Worm (Caenorhabditis elegans): ENCODE data around the gene ztf-13.
A peak's percentile ranks its signal among the peaks of the same experiment; 100 is the strongest.

The ztf-13 gene

DNA sequence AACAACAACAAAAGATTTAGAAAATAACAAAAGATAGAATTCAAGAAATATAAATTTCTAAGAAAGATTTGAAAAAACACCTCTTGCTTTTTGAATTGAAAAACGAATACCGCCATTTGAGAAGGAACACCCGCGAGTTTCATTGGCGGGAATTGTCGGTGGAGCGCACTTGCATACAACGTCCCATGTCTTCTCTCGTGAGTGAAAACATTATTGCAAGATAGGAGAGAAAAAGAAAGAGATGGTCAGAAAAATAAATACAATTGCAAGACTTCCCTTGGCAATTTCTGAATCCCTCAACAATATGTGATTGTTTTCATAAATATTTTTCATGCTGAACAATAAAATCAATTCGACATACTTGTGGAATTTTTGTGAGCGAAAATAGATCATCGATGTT is 4.2 kb upstream of the ztf-13 start, which contains the start of gene K10B3.5 (continued):
- no peak for TF ChIP-seq spr-1 (tag; optimal IDR thresholded peaks at IDR 0.05)
- TF ChIP-seq T20F7.1 (GFP tag; optimal IDR thresholded peaks at IDR 0.05): peak; percentile 52
- TF ChIP-seq snpc-4 (tag; optimal IDR thresholded peaks at IDR 0.05): no peak
- TF ChIP-seq duxl-1 (tag; optimal IDR thresholded peaks at IDR 0.05; ENCODE audit: poor library complexity): peak; percentile 12
- TF ChIP-seq spr-3 (GFP tag; optimal IDR thresholded peaks at IDR 0.05): no peak
- peak in 1 of 2 experiments; percentile 74 for TF ChIP-seq lsy-2 (tag; optimal IDR thresholded peaks at IDR 0.05)
- no peak for TF ChIP-seq fos-1 (tag; optimal IDR thresholded peaks at IDR 0.05)
- no peak for TF ChIP-seq ceh-44 (GFP tag; IDR thresholded peaks at IDR 0.05)
- TF ChIP-seq rbr-2 (tag; optimal IDR thresholded peaks at IDR 0.05): peak; percentile 68
- TF ChIP-seq hmg-1.1 (GFP tag; IDR thresholded peaks at IDR 0.05): peak; percentile 55
- no peak for TF ChIP-seq pqm-1 (tag; optimal IDR thresholded peaks at IDR 0.05)
- TF ChIP-seq nhr-76 (tag; optimal IDR thresholded peaks at IDR 0.05): no peak
- no peak for TF ChIP-seq F26F4.8 (GFP tag; conservative IDR thresholded peaks at IDR 0.05)
- no peak for TF ChIP-seq nhr-48 (tag; optimal IDR thresholded peaks at IDR 0.05)
- TF ChIP-seq T26A8.4 (GFP tag; IDR thresholded peaks at IDR 0.05): no peak
- peak; percentile 85 for TF ChIP-seq mes-2 (tag; optimal IDR thresholded peaks at IDR 0.05; ENCODE audit: poor library complexity, severe bottlenecking)
- peak; percentile 55 for TF ChIP-seq hlh-11 (tag; optimal IDR thresholded peaks at IDR 0.05)
- TF ChIP-seq fkh-10 (GFP tag; optimal IDR thresholded peaks at IDR 0.05): no peak
- no peak for TF ChIP-seq aly-2 (tag; optimal IDR thresholded peaks at IDR 0.05)
- peak; percentile 21 for TF ChIP-seq F37D6.2 (tag; optimal IDR thresholded peaks at IDR 0.05)
- no peak for TF ChIP-seq Y48G9A.11 (GFP tag; IDR thresholded peaks at IDR 0.05)
- TF ChIP-seq nhr-25 (tag; optimal IDR thresholded peaks at IDR 0.05; ENCODE audit: borderline replicate concordance, insufficient read depth): peak; percentile 4
- peak; percentile 34 for TF ChIP-seq nhr-77 (tag; optimal IDR thresholded peaks at IDR 0.05)
- TF ChIP-seq ztf-11 (tag; optimal IDR thresholded peaks at IDR 0.05): no peak
- TF ChIP-seq ceh-20 (GFP tag; IDR thresholded peaks at IDR 0.05): no peak
- no peak for TF ChIP-seq ctbp-1 (GFP tag; IDR thresholded peaks at IDR 0.05)

DNA sequence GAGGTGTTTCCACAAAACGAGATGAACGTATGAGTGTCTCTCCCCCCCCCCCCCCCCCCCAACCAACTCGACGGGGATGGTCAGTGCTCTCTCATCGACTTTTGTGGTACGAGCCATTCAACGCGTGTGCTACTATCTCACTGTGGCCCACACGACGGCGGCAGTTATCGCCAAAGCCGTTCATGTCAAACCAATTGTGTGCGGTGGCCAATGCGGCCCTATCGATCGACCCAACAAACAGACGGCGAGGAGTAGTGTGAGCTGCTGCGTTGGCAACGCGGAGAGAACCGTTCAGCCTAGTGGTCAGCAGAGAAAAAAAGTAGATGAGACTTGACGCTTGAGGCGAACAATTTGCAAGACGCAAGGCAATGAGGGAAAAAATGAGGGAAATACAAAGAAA is 842 bp upstream of the ztf-13 start:
- TF ChIP-seq nhr-76 (tag; optimal IDR thresholded peaks at IDR 0.05) (no peak), pqm-1 (tag; optimal IDR thresholded peaks at IDR 0.05) (no peak), nhr-6 (tag; optimal IDR thresholded peaks at IDR 0.05) (peak; percentile 35), T26A8.4 (GFP tag; IDR thresholded peaks at IDR 0.05) (peak; percentile 24; the same call in 1 of the 2 replicates), unc-130 (GFP tag; optimal IDR thresholded peaks at IDR 0.05) (no peak), hif-1 (tag; optimal IDR thresholded peaks at IDR 0.05) (no peak), dmd-6 (GFP tag; IDR thresholded peaks at IDR 0.05) (peak; percentile 26; the same call in 1 of the 2 replicates), aha-1 (tag) (peak; percentile 94), daf-8 (GFP tag; IDR thresholded peaks at IDR 0.05) (no peak), nhr-28 (tag; optimal IDR thresholded peaks at IDR 0.05) (no peak), php-3 (GFP tag; IDR thresholded peaks at IDR 0.05) (0 out of 2 replicates have a peak, but pooled peaks have one; percentile 7), lsy-2 (tag; optimal IDR thresholded peaks at IDR 0.05) (peak in 1 of 2 experiments; percentile 24), mes-2 (tag; optimal IDR thresholded peaks at IDR 0.05; ENCODE audit: poor library complexity, severe bottlenecking) (peak; percentile 44), Y5F2A.4 (GFP tag; optimal IDR thresholded peaks at IDR 0.05) (no peak), ceh-32 (tag; optimal IDR thresholded peaks at IDR 0.05; ENCODE audit: poor library complexity) (no peak), Y105C5A.15 (GFP tag; IDR thresholded peaks at IDR 0.05) (no peak), mxl-3 (GFP tag; optimal IDR thresholded peaks at IDR 0.05) (peak; percentile 39), lin-15B (tag; optimal IDR thresholded peaks at IDR 0.05) (no peak), daf-19 (GFP tag; conservative IDR thresholded peaks at IDR 0.05) (no peak), set-16 (GFP tag; IDR thresholded peaks at IDR 0.05) (peak; percentile 50; the same call in 1 of the 2 replicates), lin-39 (tag; optimal IDR thresholded peaks at IDR 0.05) (no peak), Y75B8A.6 (GFP tag; IDR thresholded peaks at IDR 0.05) (no peak), daf-12 (tag; optimal IDR thresholded peaks at IDR 0.05) (no peak), unc-39 (tag; optimal IDR thresholded peaks at IDR 0.05) (no peak), zip-2 (tag; optimal IDR thresholded peaks at IDR 0.05) (no peak), dve-1 (tag; optimal IDR thresholded peaks at IDR 0.05; ENCODE audit: insufficient read depth) (peak; percentile 35), mep-1 (tag; optimal IDR thresholded peaks at IDR 0.05) (peak; percentile 42), lim-7 (GFP tag; IDR thresholded peaks at IDR 0.05) (0 out of 2 replicates have a peak, but pooled peaks have one; percentile 29), lin-1 (GFP tag; IDR thresholded peaks at IDR 0.05) (no peak)
